Fruit fly (Drosophila melanogaster) S2 (cell line): ENCODE measurements around the gene mthl7.

Source experiments
- CG8478 ChIP-seq: fragments of >200 bp; optimal IDR thresholded peaks from 2 replicates; lab custom pipeline; 2018
- CTCF ChIP-seq, 2 experiments: fragments of >200 bp; optimal IDR thresholded peaks; 2 replicates each; lab custom pipeline; 2018

dm6 chr3L:8219687-8220086, 39.4 kb upstream of the mthl7 start:
- TF ChIP-seq CG8478 (lab: Kevin White, UChicago) (no peak), CTCF (optimal IDR thresholded peaks at IDR 0.05; lab: Kevin White, UChicago) (no peak)
